Worm (Caenorhabditis elegans) whole organism, L2 larva: ENCODE results near the gene ZK652.8.

Experiments
- ZK546.5 ChIP-seq: sonication (generic microtip); optimal IDR thresholded peaks from 2 replicates; lab custom pipeline; 2017; ENCODE audit warnings: missing biosample characterization, missing genetic modification characterization
- blmp-1 ChIP-seq: sonication (generic microtip); optimal IDR thresholded peaks from 2 replicates; lab custom pipeline; 2017; ENCODE audit warnings: missing genetic modification characterization, mild to moderate bottlenecking, missing compliant biosample characterization, antibody characterized with exemption, moderate library complexity; ENCODE audit not compliant: insufficient read depth
- lin-39 ChIP-seq: fragments of 150-350 bp; optimal IDR thresholded peaks from 2 replicates; lab custom pipeline; 2014; ENCODE audit warnings: missing biosample characterization, missing genetic modification reagents, missing genetic modification characterization
- unc-62 ChIP-seq: fragments of 150-350 bp; optimal IDR thresholded peaks from 2 replicates; lab custom pipeline; 2014; ENCODE audit warnings: missing biosample characterization, missing genetic modification reagents, missing genetic modification characterization

- TF ChIP-seq unc-62 (GFP tag; lab: Kevin White, UChicago) (no peak), ZK546.5 (tag; lab: Kevin White, UChicago) (no peak), blmp-1 (tag; lab: Kevin White, UChicago) (no peak), lin-39 (tag; lab: Kevin White, UChicago) (peak; percentile 25)
Observed at ce11 chrIII:7848173-7848572, 4.7 kb upstream of the ZK652.8 start.
